Worm (Caenorhabditis elegans) whole organism, mixed stage, embryonic: ENCODE results near the gene T01D1.3.

Experiments
- bed-3 ChIP-seq: fragments of 200-800 bp; sonication (Bioruptor generic); optimal IDR thresholded peaks from 3 replicates; lab custom pipeline; 2018; ENCODE audit warnings: mild to moderate bottlenecking, missing genetic modification characterization, moderate library complexity, missing compliant biosample characterization
- ceh-39 ChIP-seq: fragments of 150-350 bp; optimal IDR thresholded peaks from 2 replicates; lab custom pipeline; 2014; ENCODE audit warnings: missing biosample characterization, missing genetic modification characterization
- ceh-83 ChIP-seq: fragments of 200-800 bp; sonication (Bioruptor generic); optimal IDR thresholded peaks from 2 replicates; lab custom pipeline; 2018; ENCODE audit warnings: mild to moderate bottlenecking, missing genetic modification characterization, missing compliant biosample characterization
- mab-5 ChIP-seq: fragments of 150-350 bp; optimal IDR thresholded peaks from 2 replicates; lab custom pipeline; 2014; ENCODE audit warnings: missing biosample characterization, missing genetic modification characterization
- nhr-28 ChIP-seq: fragments of 150-350 bp; optimal IDR thresholded peaks from 2 replicates; lab custom pipeline; 2014; ENCODE audit warnings: missing biosample characterization, missing genetic modification characterization
- pha-4 ChIP-seq: fragments of 150-350 bp; optimal IDR thresholded peaks from 2 replicates; lab custom pipeline; 2018; ENCODE audit warnings: missing biosample characterization, missing genetic modification reagents, missing genetic modification characterization
- tbx-8 ChIP-seq: fragments of 200-800 bp; sonication (Bioruptor generic); optimal IDR thresholded peaks from 2 replicates; lab custom pipeline; 2018; ENCODE audit warnings: mild to moderate bottlenecking, missing genetic modification characterization, moderate library complexity, missing compliant biosample characterization
- unc-62 ChIP-seq: fragments of 150-350 bp; optimal IDR thresholded peaks from 2 replicates; lab custom pipeline; 2014; ENCODE audit warnings: missing biosample characterization, missing genetic modification reagents, missing genetic modification characterization
- ztf-11 ChIP-seq: fragments of 150-350 bp; optimal IDR thresholded peaks from 2 replicates; lab custom pipeline; 2014; ENCODE audit warnings: missing biosample characterization, missing genetic modification characterization

DNA sequence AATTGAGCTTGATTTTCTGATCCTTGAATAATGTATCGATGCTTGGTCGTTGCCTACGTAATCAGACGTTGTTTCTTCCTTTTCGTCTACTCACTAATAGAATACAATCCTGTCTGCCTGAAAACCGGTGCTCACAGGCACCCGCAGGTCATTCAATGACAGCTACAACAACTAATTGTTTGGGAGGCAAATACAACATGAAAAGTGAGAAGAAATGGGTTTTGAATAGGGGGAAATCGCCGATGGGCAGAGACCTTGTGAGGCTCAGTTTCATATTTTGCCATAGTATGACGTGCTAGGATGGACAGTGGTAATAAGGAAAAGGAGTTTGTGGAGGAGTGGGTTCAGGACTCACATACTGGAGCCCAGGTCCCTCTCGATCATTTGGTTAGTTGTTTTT lies 20.9 kb upstream of the T01D1.3 start, which contains the start of gene chs-2:
- no peak for TF ChIP-seq nhr-28
- no peak for TF ChIP-seq pha-4
- TF ChIP-seq unc-62 (GFP tag; lab: Kevin White, UChicago) = no peak
- TF ChIP-seq tbx-8 = no peak
- no peak for TF ChIP-seq mab-5 (tag; lab: Kevin White, UChicago)
- no peak for TF ChIP-seq ztf-11
- TF ChIP-seq ceh-83 (GFP tag; lab: Kevin White, UChicago) = no peak
- TF ChIP-seq bed-3 = no peak
- no peak for TF ChIP-seq ceh-39 (tag; lab: Kevin White, UChicago)
